Fruit fly (Drosophila melanogaster): Measurements from ENCODE around the gene Jon25Bii.

Jon25Bii gene

DNA sequence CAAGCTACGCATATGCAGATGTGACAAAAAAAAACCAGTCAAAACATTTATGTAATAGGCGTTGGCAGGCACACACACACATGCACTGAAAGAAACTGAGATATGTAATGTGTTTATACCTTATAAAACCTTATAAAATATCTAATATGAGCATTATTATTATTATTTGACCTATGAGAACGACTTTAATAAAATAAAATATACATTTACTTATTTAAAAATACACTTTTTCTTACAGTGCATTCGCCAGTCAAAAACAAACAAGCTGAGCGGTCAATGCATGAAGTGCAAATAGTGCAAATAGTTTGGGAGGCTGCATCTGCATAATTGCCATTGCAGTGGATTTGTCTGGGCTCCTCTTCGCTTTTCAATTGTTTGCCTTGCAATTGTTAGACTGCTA lies 45.0 kb downstream of the Jon25Bii start (continued):
- peak; percentile 62; the same call in 2 of the 3 replicates for TF ChIP-seq Aef1 (GFP tag; IDR thresholded peaks at IDR 0.05)
- no peak for TF ChIP-seq CG10565 (GFP tag; optimal IDR thresholded peaks at IDR 0.05)
- peak; percentile 4 for TF ChIP-seq Dad (GFP tag; optimal IDR thresholded peaks at IDR 0.05)
- peak; percentile 58 for TF ChIP-seq D19A (tag; optimal IDR thresholded peaks at IDR 0.05)
- peak; percentile 12; the same call in 1 of the 2 replicates for TF ChIP-seq Taf1 (GFP tag; IDR thresholded peaks at IDR 0.05)
- TF ChIP-seq CG10462 (GFP tag; optimal IDR thresholded peaks at IDR 0.05) = peak; percentile 64
- TF ChIP-seq tx (GFP tag; optimal IDR thresholded peaks at IDR 0.05) = no peak
- 0 out of 3 replicates have a peak, but pooled peaks have one; percentile 31 for TF ChIP-seq C15 (GFP tag; IDR thresholded peaks at IDR 0.05)
- TF ChIP-seq fd96Cb (tag; optimal IDR thresholded peaks at IDR 0.05) = peak; percentile 77
- TF ChIP-seq CG15269 (tag; optimal IDR thresholded peaks at IDR 0.05) = peak; percentile 89
- peak; percentile 80 for TF ChIP-seq CG17361 (GFP tag; IDR thresholded peaks at IDR 0.05)
- no peak for TF ChIP-seq CG17186 (GFP tag; optimal IDR thresholded peaks at IDR 0.05)
- TF ChIP-seq lbe (GFP tag; optimal IDR thresholded peaks at IDR 0.05) = no peak
- TF ChIP-seq CG4328 (GFP tag; optimal IDR thresholded peaks at IDR 0.05) = peak; percentile 63
- no peak for TF ChIP-seq klu (GFP tag; IDR thresholded peaks at IDR 0.05)
- no peak for TF ChIP-seq HLHmδ (GFP tag; optimal IDR thresholded peaks at IDR 0.05)
- TF ChIP-seq CG18599 (GFP tag; optimal IDR thresholded peaks at IDR 0.05) = peak; percentile 41
- peak; percentile 56 for TF ChIP-seq grau (tag; optimal IDR thresholded peaks at IDR 0.05)
- peak; percentile 77 for TF ChIP-seq CG18262 (tag; optimal IDR thresholded peaks at IDR 0.05)
- TF ChIP-seq tin (GFP tag; optimal IDR thresholded peaks at IDR 0.05) = peak; percentile 53
- peak; percentile 84 for TF ChIP-seq ttk (GFP tag; IDR thresholded peaks at IDR 0.05)
- peak; percentile 14 for TF ChIP-seq CG2202 (tag; optimal IDR thresholded peaks at IDR 0.05)
- no peak for TF ChIP-seq Hey (tag; optimal IDR thresholded peaks at IDR 0.05)
- peak; percentile 51; the same call in 1 of the 2 replicates for TF ChIP-seq ranshi (GFP tag; IDR thresholded peaks at IDR 0.05)
- peak; percentile 61 for TF ChIP-seq ap (GFP tag; IDR thresholded peaks at IDR 0.05)
- peak; percentile 17 for TF ChIP-seq lilli (GFP tag; optimal IDR thresholded peaks at IDR 0.05)
- peak; percentile 57; the same call in 1 of the 2 replicates for TF ChIP-seq Atf6 (GFP tag; IDR thresholded peaks at IDR 0.05)
- TF ChIP-seq sd (tag; optimal IDR thresholded peaks at IDR 0.05) = peak; percentile 25
- TF ChIP-seq HmgZ (tag; optimal IDR thresholded peaks at IDR 0.05) = no peak
- peak; percentile 81 for TF ChIP-seq ATbp (GFP tag; optimal IDR thresholded peaks at IDR 0.05)
- no peak for TF ChIP-seq BEAF-32 (GFP tag; optimal IDR thresholded peaks at IDR 0.05)
- no peak for TF ChIP-seq GATAe (GFP tag; conservative IDR thresholded peaks at IDR 0.05)
- peak; percentile 76; the same call in 2 of the 3 replicates for TF ChIP-seq gce (GFP tag; IDR thresholded peaks at IDR 0.05)
- TF ChIP-seq tio (GFP tag; optimal IDR thresholded peaks at IDR 0.05) = peak; percentile 20
- TF ChIP-seq CG6683 (GFP tag; optimal IDR thresholded peaks at IDR 0.05) = peak; percentile 5
- no peak for TF ChIP-seq HmgD (GFP tag; optimal IDR thresholded peaks at IDR 0.05)
- no peak for TF ChIP-seq Hmx (GFP tag; optimal IDR thresholded peaks at IDR 0.05)
- TF ChIP-seq so (GFP tag; IDR thresholded peaks at IDR 0.05) = peak; percentile 74; the same call in 2 of the 3 replicates
- peak; percentile 74 for TF ChIP-seq CG17568 (GFP tag; optimal IDR thresholded peaks at IDR 0.05)
- peak; percentile 93 for TF ChIP-seq Sox102F (GFP tag; optimal IDR thresholded peaks at IDR 0.05)
- no peak for TF ChIP-seq bigmax (GFP tag; optimal IDR thresholded peaks at IDR 0.05)
- TF ChIP-seq Abd-B (GFP tag; optimal IDR thresholded peaks at IDR 0.05) = peak; percentile 31
- peak; percentile 67 for TF ChIP-seq nmo (GFP tag; optimal IDR thresholded peaks at IDR 0.05)
- no peak for TF ChIP-seq B-H2 (GFP tag; optimal IDR thresholded peaks at IDR 0.05)
- TF ChIP-seq CG11695 (GFP tag; IDR thresholded peaks at IDR 0.05) = peak; percentile 74; the same call in 1 of the 3 replicates
- peak; percentile 54 for TF ChIP-seq Max (GFP tag; optimal IDR thresholded peaks at IDR 0.05)
- TF ChIP-seq CG32767 (GFP tag; IDR thresholded peaks at IDR 0.05) = peak; percentile 77
- TF ChIP-seq CG6254 (GFP tag; optimal IDR thresholded peaks at IDR 0.05) = peak; percentile 36
- TF ChIP-seq CG4617 (GFP tag; optimal IDR thresholded peaks at IDR 0.05; ENCODE audit: borderline replicate concordance) = peak; percentile 11
- no peak for TF ChIP-seq D19B (GFP tag; optimal IDR thresholded peaks at IDR 0.05)

Data from whole organism, embryonic.